Worm (Caenorhabditis elegans) whole organism, early embryonic: ENCODE results near the gene C08B6.6.

Experiments used
- B0310.2 ChIP-seq: sonication (generic microtip); optimal IDR thresholded peaks from 2 replicates; lab custom pipeline; 2016; ENCODE audit warnings: mild to moderate bottlenecking, missing genetic modification characterization, missing compliant biosample characterization
- F13C5.2 ChIP-seq: sonication (generic microtip); optimal IDR thresholded peaks from 2 replicates; lab custom pipeline; 2017; ENCODE audit warnings: mild to moderate bottlenecking, missing genetic modification characterization, inconsistent platforms, missing compliant biosample characterization
- aly-1 ChIP-seq: sonication (generic microtip); optimal IDR thresholded peaks from 2 replicates; lab custom pipeline; 2016; ENCODE audit warnings: missing genetic modification characterization, missing compliant biosample characterization
- ama-1 ChIP-seq: fragments of 150-350 bp; optimal IDR thresholded peaks from 2 replicates; lab custom pipeline; 2014
- ceh-13 ChIP-seq: fragments of 200-800 bp; sonication (Bioruptor generic); optimal IDR thresholded peaks from 2 replicates; lab custom pipeline; 2018; ENCODE audit warnings: mild to moderate bottlenecking, missing genetic modification characterization, missing compliant biosample characterization
- ceh-36 ChIP-seq: sonication (generic microtip); optimal IDR thresholded peaks from 2 replicates; lab custom pipeline; 2016; ENCODE audit warnings: missing genetic modification characterization, inconsistent platforms, missing compliant biosample characterization
- ets-7 ChIP-seq: sonication (generic microtip); optimal IDR thresholded peaks from 2 replicates; lab custom pipeline; 2016; ENCODE audit warnings: missing genotype, missing genetic modification characterization, missing compliant biosample characterization
- flt-1 ChIP-seq: fragments of 200-800 bp; sonication (Bioruptor generic); IDR thresholded peaks from 2 replicates; pipeline ENCODE4 v1.3.6; 2022; ENCODE audit warnings: missing genetic modification characterization, missing compliant biosample characterization
- hmbx-1 ChIP-seq: sonication (generic microtip); optimal IDR thresholded peaks from 2 replicates; lab custom pipeline; 2016; ENCODE audit warnings: mild to moderate bottlenecking, missing genetic modification characterization, missing compliant biosample characterization
- hmg-4 ChIP-seq: fragments of 200-800 bp; sonication (Bioruptor generic); optimal IDR thresholded peaks from 2 replicates; lab custom pipeline; 2018; ENCODE audit warnings: mild to moderate bottlenecking, missing genetic modification characterization, missing compliant biosample characterization
- hnd-1 ChIP-seq: sonication (generic microtip); optimal IDR thresholded peaks from 2 replicates; lab custom pipeline; 2016; ENCODE audit warnings: missing genetic modification characterization, missing compliant biosample characterization
- pes-1 ChIP-seq: fragments of 200-800 bp; sonication (Bioruptor generic); IDR thresholded peaks from 2 replicates; pipeline ENCODE4 v1.3.6; 2022; ENCODE audit warnings: missing genetic modification reagents, missing genetic modification characterization, missing compliant biosample characterization
- scrt-1 ChIP-seq: fragments of 200-800 bp; sonication (Bioruptor generic); IDR thresholded peaks from 2 replicates; pipeline ENCODE4 v1.3.6; 2022; ENCODE audit warnings: missing genetic modification characterization, missing compliant biosample characterization
- sea-1 ChIP-seq: fragments of 200-800 bp; sonication (Bioruptor generic); conservative IDR thresholded peaks from 2 replicates; pipeline ENCODE4 v1.3.6; 2022; ENCODE audit warnings: missing genetic modification characterization, missing compliant biosample characterization
- tbx-11 ChIP-seq: fragments of 200-800 bp; sonication (Bioruptor generic); IDR thresholded peaks from 2 replicates; pipeline ENCODE4 v1.3.6; 2022; ENCODE audit warnings: missing genetic modification characterization, missing compliant biosample characterization
- tbx-37 ChIP-seq: fragments of 200-800 bp; sonication (Bioruptor generic); conservative IDR thresholded peaks from 2 replicates; pipeline ENCODE4 v1.3.6; 2022; ENCODE audit warnings: missing genetic modification reagents, missing genetic modification characterization, missing compliant biosample characterization
- tra-4 ChIP-seq: sonication (generic microtip); optimal IDR thresholded peaks from 2 replicates; lab custom pipeline; 2017; ENCODE audit warnings: missing genetic modification characterization, missing compliant biosample characterization

Gene C08B6.6

ce11 chrV:10123324-10123723 lies at the start of gene C08B6.6:
Gene C08B6.6 (plus strand): TSS chrV:10123624.
- TF ChIP-seq hmbx-1 (tag; lab: Kevin White, UChicago) = no peak
- no peak for TF ChIP-seq F13C5.2 (tag; lab: Kevin White, UChicago)
- TF ChIP-seq ceh-13 (GFP tag; lab: Kevin White, UChicago) = no peak
- TF ChIP-seq tbx-11 = no peak
- TF ChIP-seq tra-4 = no peak
- TF ChIP-seq pes-1 = no peak
- TF ChIP-seq scrt-1 (GFP tag; lab: Robert Waterston, UW) = no peak
- TF ChIP-seq B0310.2 (tag; lab: Kevin White, UChicago) = no peak
- TF ChIP-seq hnd-1 (tag; lab: Kevin White, UChicago) = no peak
- TF ChIP-seq hmg-4 = no peak
- TF ChIP-seq tbx-37 (GFP tag; lab: Robert Waterston, UW) = no peak
- no peak for TF ChIP-seq ceh-36
- TF ChIP-seq ama-1 (lab: Kevin White, UChicago) = no peak
- TF ChIP-seq ets-7 (tag; lab: Kevin White, UChicago) = no peak
- no peak for TF ChIP-seq sea-1 (GFP tag; lab: Robert Waterston, UW)
- TF ChIP-seq flt-1 (GFP tag; lab: Robert Waterston, UW) = no peak
- TF ChIP-seq aly-1 (tag; lab: Kevin White, UChicago) = no peak

ce11 chrV:10073793-10074192 lies 49.6 kb upstream of the C08B6.6 start, which contains the start of gene F57A8.6:
Gene F57A8.6 (minus strand): TSS chrV:10073893.
- no peak for TF ChIP-seq ceh-13 (GFP tag; lab: Kevin White, UChicago)

DNA sequence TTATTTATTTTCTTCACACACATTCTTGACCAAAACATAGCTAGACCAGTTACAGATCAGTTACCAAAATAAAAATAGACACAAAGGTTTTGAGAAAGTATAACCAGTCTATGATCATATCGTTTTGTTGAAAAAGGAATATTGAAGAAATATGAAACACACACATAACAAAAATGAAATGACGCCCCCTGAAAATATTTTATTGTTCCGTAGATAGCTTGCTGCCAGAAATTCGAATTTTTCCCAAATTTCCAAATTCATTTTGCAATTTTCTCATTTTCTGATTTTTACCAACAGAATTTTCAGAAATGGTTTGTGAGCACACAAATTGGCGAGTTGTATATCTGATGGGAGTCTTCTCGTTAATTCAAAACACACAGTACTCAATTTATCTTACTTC lies 48.0 kb upstream of the C08B6.6 start, which contains the start of gene F57A8.7:
Gene F57A8.7 (plus strand): TSS at position 301 of the 400 bp plus-strand sequence.
- no peak for TF ChIP-seq F13C5.2 (tag; lab: Kevin White, UChicago)
- TF ChIP-seq B0310.2 (tag; lab: Kevin White, UChicago) = no peak
- no peak for TF ChIP-seq ets-7 (tag; lab: Kevin White, UChicago)

DNA sequence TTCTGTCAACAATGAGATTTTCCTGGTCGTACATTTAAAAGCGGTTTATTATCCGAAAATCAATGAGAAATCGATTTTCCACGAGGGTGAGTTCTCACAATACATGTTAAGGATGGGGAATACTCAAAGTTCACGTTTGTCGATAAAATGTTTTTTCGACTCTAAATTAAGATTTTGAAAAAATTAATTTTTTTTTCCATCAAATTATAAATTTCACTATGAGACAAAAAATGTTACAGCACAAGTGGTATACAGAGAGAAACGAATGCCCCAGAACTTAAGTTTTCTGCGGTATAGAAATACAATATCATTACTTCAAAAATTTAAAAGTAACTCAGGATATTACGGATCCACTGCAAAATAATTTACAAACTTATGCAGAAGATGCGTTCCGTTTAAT lies 45.2 kb upstream of the C08B6.6 start, which contains the start of gene R04B5.1:
Gene R04B5.1 (minus strand): TSS at position 101 of the 400 bp plus-strand sequence.
- TF ChIP-seq sea-1 (GFP tag; lab: Robert Waterston, UW) (no peak), scrt-1 (GFP tag; lab: Robert Waterston, UW) (no peak), tra-4 (no peak), hmbx-1 (tag; lab: Kevin White, UChicago) (no peak), ceh-36 (no peak), hmg-4 (no peak), F13C5.2 (tag; lab: Kevin White, UChicago) (no peak), ets-7 (tag; lab: Kevin White, UChicago) (no peak), pes-1 (no peak), flt-1 (GFP tag; lab: Robert Waterston, UW) (no peak), B0310.2 (tag; lab: Kevin White, UChicago) (no peak), tbx-37 (GFP tag; lab: Robert Waterston, UW) (no peak), ama-1 (lab: Kevin White, UChicago) (no peak), aly-1 (tag; lab: Kevin White, UChicago) (no peak), tbx-11 (no peak), hnd-1 (tag; lab: Kevin White, UChicago) (no peak), ceh-13 (GFP tag; lab: Kevin White, UChicago) (no peak)

ce11 chrV:10080905-10081304 lies 42.5 kb upstream of the C08B6.6 start:
- no peak for TF ChIP-seq aly-1 (tag; lab: Kevin White, UChicago)
- TF ChIP-seq pes-1 = no peak
- no peak for TF ChIP-seq B0310.2 (tag; lab: Kevin White, UChicago)
- no peak for TF ChIP-seq hnd-1 (tag; lab: Kevin White, UChicago)
- no peak for TF ChIP-seq hmg-4
- no peak for TF ChIP-seq tra-4
- TF ChIP-seq ceh-13 (GFP tag; lab: Kevin White, UChicago) = no peak
- TF ChIP-seq tbx-11 = no peak
- no peak for TF ChIP-seq ama-1 (lab: Kevin White, UChicago)
- no peak for TF ChIP-seq hmbx-1 (tag; lab: Kevin White, UChicago)
- no peak for TF ChIP-seq F13C5.2 (tag; lab: Kevin White, UChicago)
- TF ChIP-seq scrt-1 (GFP tag; lab: Robert Waterston, UW) = no peak
- no peak for TF ChIP-seq sea-1 (GFP tag; lab: Robert Waterston, UW)

- no peak for TF ChIP-seq hnd-1 (tag; lab: Kevin White, UChicago)
Measured at ce11 chrV:10081636-10082035, 41.8 kb upstream of the C08B6.6 start, which contains the start of gene nhr-205. Gene nhr-205 (minus strand): TSS chrV:10081776.

- no peak for TF ChIP-seq ama-1 (lab: Kevin White, UChicago)
Measured at ce11 chrV:10083999-10084468, 39.4 kb upstream of the C08B6.6 start, which contains the start of gene nhr-12. Gene nhr-12 (minus strand): TSS chrV:10084049.

ce11 chrV:10084864-10085263 lies 38.6 kb upstream of the C08B6.6 start, which contains the start of gene R04B5.6:
Gene R04B5.6 (plus strand): TSS chrV:10085164.
- TF ChIP-seq aly-1 (tag; lab: Kevin White, UChicago) (no peak), hnd-1 (tag; lab: Kevin White, UChicago) (no peak), ama-1 (lab: Kevin White, UChicago) (no peak), sea-1 (GFP tag; lab: Robert Waterston, UW) (no peak), scrt-1 (GFP tag; lab: Robert Waterston, UW) (no peak)
